Fruit fly (Drosophila melanogaster): ENCODE measurements around the gene CG12078.

Gene CG12078

dm6 chr3L:3245189-3245588, 1.1 kb upstream of the CG12078 start (continued):
- TF ChIP-seq dsx (GFP tag; optimal IDR thresholded peaks at IDR 0.05; ENCODE audit: poor library complexity, severe bottlenecking) (peak; percentile 91), CG6792 (GFP tag; optimal IDR thresholded peaks at IDR 0.05) (peak; percentile 87), fkh (GFP tag; optimal IDR thresholded peaks at IDR 0.05) (no peak), net (GFP tag; optimal IDR thresholded peaks at IDR 0.05) (peak; percentile 89), CG15336 (GFP tag; IDR thresholded peaks at IDR 0.05) (peak; percentile 67), CG3919 (GFP tag; optimal IDR thresholded peaks at IDR 0.05) (peak; percentile 78), dac (GFP tag; optimal IDR thresholded peaks at IDR 0.05) (no peak), CG6854 (GFP tag; optimal IDR thresholded peaks at IDR 0.05) (no peak), Eip78C (GFP tag) (peak; percentile 96), Eip75B (GFP tag; optimal IDR thresholded peaks at IDR 0.05) (peak; percentile 91), acj6 (GFP tag; optimal IDR thresholded peaks at IDR 0.05) (peak; percentile 88), lz (GFP tag; optimal IDR thresholded peaks at IDR 0.05) (peak; percentile 82), fd85E (GFP tag; optimal IDR thresholded peaks at IDR 0.05) (no peak), CG6163 (GFP tag; IDR thresholded peaks at IDR 0.05) (peak; percentile 89), cyc (GFP tag; optimal IDR thresholded peaks at IDR 0.05) (peak; percentile 75), CG1621 (tag; optimal IDR thresholded peaks at IDR 0.05) (peak; percentile 88), CG4318 (GFP tag; optimal IDR thresholded peaks at IDR 0.05) (no peak), Lpt (GFP tag; optimal IDR thresholded peaks at IDR 0.05) (peak; percentile 43), Met (GFP tag; optimal IDR thresholded peaks at IDR 0.05) (peak; percentile 92), salr (GFP tag; optimal IDR thresholded peaks at IDR 0.05) (peak; percentile 75 to 80), CG6808 (GFP tag; optimal IDR thresholded peaks at IDR 0.05) (peak; percentile 91), CG3032 (tag; optimal IDR thresholded peaks at IDR 0.05) (peak; percentile 92)

DNA sequence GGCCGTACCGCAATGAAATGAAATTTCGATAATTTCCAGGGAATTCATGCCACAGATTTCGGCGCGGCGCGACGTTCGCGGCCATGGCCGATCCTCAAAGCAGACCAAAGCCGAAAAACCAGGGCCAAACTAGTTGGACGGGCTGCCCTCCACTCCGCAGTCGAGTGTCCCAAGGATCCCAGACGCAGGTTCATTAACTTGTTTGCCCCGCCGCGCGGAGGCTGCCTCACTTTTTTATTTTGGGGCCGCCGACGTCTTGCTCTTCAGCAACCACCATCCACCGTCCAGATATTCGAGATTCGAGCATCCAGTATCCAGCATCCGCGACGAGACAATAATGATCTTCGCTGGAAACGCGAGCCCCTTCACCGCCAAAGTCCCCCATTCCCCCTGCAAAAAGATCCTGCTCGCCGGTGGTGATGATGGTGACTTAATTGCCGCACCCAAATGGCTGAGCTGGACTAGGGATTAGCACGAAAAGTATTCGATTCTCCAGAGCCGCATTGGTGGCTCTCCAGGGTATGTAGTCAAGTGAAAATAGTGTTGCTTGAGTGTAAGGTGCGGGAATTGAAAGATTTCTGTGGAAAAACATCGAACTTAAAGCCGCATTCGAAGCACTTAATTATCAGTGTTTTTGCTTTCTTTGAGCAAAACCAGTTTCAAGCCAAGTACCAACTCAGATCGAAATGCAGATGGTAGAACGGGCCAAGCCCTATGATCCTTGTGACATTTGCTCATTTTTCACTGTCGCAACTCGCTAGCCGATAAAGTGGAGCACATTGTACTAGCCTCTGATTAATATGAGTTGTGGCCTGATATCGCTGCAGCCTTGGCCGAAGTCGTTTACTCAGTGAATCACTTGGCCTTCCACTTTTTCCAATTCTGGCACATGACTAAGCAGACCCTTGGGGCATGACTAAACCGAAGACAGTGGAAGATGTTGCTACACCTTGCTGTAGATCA, 1.7 kb downstream of the CG12078 start:
- TF ChIP-seq CG3032 (tag; optimal IDR thresholded peaks at IDR 0.05) (no peak), Sox102F (GFP tag; optimal IDR thresholded peaks at IDR 0.05) (no peak), CG31627 (GFP tag; optimal IDR thresholded peaks at IDR 0.05) (no peak), CG16779 (tag; optimal IDR thresholded peaks at IDR 0.05) (no peak), Sox14 (GFP tag; optimal IDR thresholded peaks at IDR 0.05) (peak; percentile 4), vri (GFP tag; optimal IDR thresholded peaks at IDR 0.05) (no peak), acj6 (GFP tag; optimal IDR thresholded peaks at IDR 0.05) (peak; percentile 43), ss (GFP tag; optimal IDR thresholded peaks at IDR 0.05) (peak; percentile 39 to 77), Lpt (GFP tag; optimal IDR thresholded peaks at IDR 0.05) (peak; percentile 20), esn (GFP tag; optimal IDR thresholded peaks at IDR 0.05) (peak; percentile 12), Met (GFP tag; optimal IDR thresholded peaks at IDR 0.05) (no peak), Gug (GFP tag; IDR thresholded peaks at IDR 0.05) (no peak), fkh (GFP tag; optimal IDR thresholded peaks at IDR 0.05) (no peak), fd85E (GFP tag; optimal IDR thresholded peaks at IDR 0.05) (no peak), CG3919 (GFP tag; optimal IDR thresholded peaks at IDR 0.05) (no peak), CG11762 (GFP tag; optimal IDR thresholded peaks at IDR 0.05; ENCODE audit: insufficient read depth) (no peak), CG15336 (GFP tag; IDR thresholded peaks at IDR 0.05) (no peak), fd59A (GFP tag; optimal IDR thresholded peaks at IDR 0.05) (peak; percentile 18), net (GFP tag; optimal IDR thresholded peaks at IDR 0.05) (no peak), cyc (GFP tag; optimal IDR thresholded peaks at IDR 0.05) (no peak), Ets21C (GFP tag; optimal IDR thresholded peaks at IDR 0.05) (no peak), CG32006 (GFP tag; optimal IDR thresholded peaks at IDR 0.05) (peak; percentile 11), dsx (GFP tag; optimal IDR thresholded peaks at IDR 0.05; ENCODE audit: poor library complexity, severe bottlenecking) (peak; percentile 41), Hr38 (GFP tag; optimal IDR thresholded peaks at IDR 0.05) (no peak), Sox15 (GFP tag; optimal IDR thresholded peaks at IDR 0.05) (no peak), CG1621 (tag; optimal IDR thresholded peaks at IDR 0.05) (no peak), CG6808 (GFP tag; optimal IDR thresholded peaks at IDR 0.05) (peak; percentile 32), CG11902 (GFP tag; optimal IDR thresholded peaks at IDR 0.05) (no peak), CG6792 (GFP tag; optimal IDR thresholded peaks at IDR 0.05) (peak; percentile 17), CG6163 (GFP tag; IDR thresholded peaks at IDR 0.05) (peak; percentile 37; the same call in 1 of the 3 replicates), salr (GFP tag; optimal IDR thresholded peaks at IDR 0.05) (no peak), spab (GFP tag; optimal IDR thresholded peaks at IDR 0.05) (no peak), CG10669 (GFP tag; optimal IDR thresholded peaks at IDR 0.05) (no peak), CG11294 (GFP tag; IDR thresholded peaks at IDR 0.05) (no peak), CG6854 (GFP tag; optimal IDR thresholded peaks at IDR 0.05) (peak; percentile 28), CG34406 (GFP tag; optimal IDR thresholded peaks at IDR 0.05) (no peak), CG9139 (GFP tag; optimal IDR thresholded peaks at IDR 0.05) (no peak), CG8632 (GFP tag; optimal IDR thresholded peaks at IDR 0.05) (no peak), Hr39 (GFP tag; optimal IDR thresholded peaks at IDR 0.05) (no peak)
